Fruit fly (Drosophila melanogaster) whole organism, wandering third instar larva: ENCODE measurements around the gene CG33928.

Source experiments
- CG32264 ChIP-seq: fragments of 200-800 bp; sonication (Bioruptor generic); optimal IDR thresholded peaks from 2 replicates; lab custom pipeline; 2016; ENCODE audit warnings: missing biosample characterization, missing genetic modification characterization
- Dfd ChIP-seq: fragments of >200 bp; optimal IDR thresholded peaks from 2 replicates; lab custom pipeline; 2017; ENCODE audit warnings: missing biosample characterization, missing genetic modification characterization
- Dif ChIP-seq: fragments of 200-275, 200-300 bp; sonication (Bioruptor generic); optimal IDR thresholded peaks from 2 replicates; lab custom pipeline; 2018; ENCODE audit warnings: missing biosample characterization, missing genetic modification characterization; ENCODE audit not compliant: partially characterized antibody
- GATAd ChIP-seq: sonication (Bioruptor generic); optimal IDR thresholded peaks from 2 replicates; lab custom pipeline; 2016; ENCODE audit warnings: missing biosample characterization, missing genetic modification characterization
- Hr83 ChIP-seq: fragments of 200-300 bp; sonication (Bioruptor generic); optimal IDR thresholded peaks from 2 replicates; lab custom pipeline; 2016; ENCODE audit warnings: missing biosample characterization, mild to moderate bottlenecking, missing genetic modification characterization, moderate library complexity; ENCODE audit not compliant: poor library complexity, severe bottlenecking
- Myc ChIP-seq: fragments of >200 bp; optimal IDR thresholded peaks from 2 replicates; lab custom pipeline; 2017
- Rel ChIP-seq, 2 experiments: fragments of 200-800 bp; sonication (Bioruptor generic) in 1 of 2; optimal IDR thresholded peaks; 2 replicates in 1 of 2; 3 replicates in 1 of 2; lab custom pipeline; 2016 to 2019; ENCODE audit warnings: mild to moderate bottlenecking in 2 of 2, missing biosample characterization in 2 of 2, missing genetic modification characterization in 2 of 2, moderate library complexity in 1 of 2
- Vsx2 ChIP-seq: fragments of 200-300, 225-300 bp; sonication (Bioruptor generic); optimal IDR thresholded peaks from 2 replicates; lab custom pipeline; 2018; ENCODE audit warnings: missing biosample characterization, missing genetic modification characterization; ENCODE audit not compliant: partially characterized antibody
- foxo ChIP-seq, 2 experiments: fragments of 200-800 bp; sonication (Bioruptor generic); optimal IDR thresholded peaks; 2 replicates in 1 of 2; 3 replicates in 1 of 2; lab custom pipeline; 2016 to 2017; ENCODE audit warnings: missing biosample characterization in 2 of 2, missing genetic modification characterization in 2 of 2
- h ChIP-seq: fragments of 200-800 bp; sonication (Bioruptor generic); optimal IDR thresholded peaks from 3 replicates; lab custom pipeline; 2016; ENCODE audit warnings: missing biosample characterization, mild to moderate bottlenecking, missing genetic modification characterization
- pan ChIP-seq: fragments of >200 bp; optimal IDR thresholded peaks from 2 replicates; lab custom pipeline; 2017
- psq ChIP-seq: fragments of 200-800 bp; sonication (Bioruptor generic); optimal IDR thresholded peaks from 3 replicates; lab custom pipeline; 2017; ENCODE audit warnings: missing biosample characterization, mild to moderate bottlenecking, missing genetic modification characterization, moderate library complexity
- rgr ChIP-seq: fragments of 200-800 bp; sonication (Bioruptor generic); optimal IDR thresholded peaks from 3 replicates; lab custom pipeline; 2016; ENCODE audit warnings: missing biosample characterization, mild to moderate bottlenecking, missing genetic modification characterization
- tai ChIP-seq: sonication (Bioruptor generic); optimal IDR thresholded peaks from 2 replicates; lab custom pipeline; 2016; ENCODE audit warnings: missing biosample characterization, missing genetic modification characterization
- woc ChIP-seq: sonication (Bioruptor generic); optimal IDR thresholded peaks from 2 replicates; lab custom pipeline; 2016; ENCODE audit warnings: missing biosample characterization, mild to moderate bottlenecking, missing genetic modification characterization

The CG33928 gene

DNA sequence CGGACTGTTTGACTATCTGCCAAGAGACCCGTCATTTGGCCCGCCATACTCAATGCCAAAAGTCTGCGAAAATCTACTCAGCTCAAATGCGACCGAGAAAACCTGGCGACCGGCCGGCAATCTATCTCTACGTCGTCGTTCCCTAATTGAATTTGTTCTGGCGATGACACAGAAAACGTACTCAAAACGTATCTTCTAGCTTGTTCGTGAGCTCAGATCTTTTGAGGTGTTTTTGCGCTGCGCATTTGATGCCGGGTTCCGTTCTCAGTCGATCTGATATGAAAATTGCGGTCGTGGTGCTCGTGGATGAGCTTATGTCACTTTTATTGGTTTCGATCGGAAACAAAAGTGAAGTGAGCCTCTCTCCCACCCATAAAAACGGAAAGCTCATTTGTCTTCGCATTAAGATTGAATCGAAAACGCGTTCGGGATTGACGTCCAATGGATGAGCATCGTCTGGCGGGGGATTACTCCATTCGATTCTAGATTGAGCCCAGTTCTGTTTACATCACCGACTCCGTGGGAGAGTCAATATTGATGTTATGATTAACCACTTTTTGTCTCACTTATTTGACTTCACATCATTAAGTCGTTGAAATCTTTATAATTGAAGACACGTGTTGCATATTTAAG, 48.5 kb downstream of the CG33928 start:
- TF ChIP-seq Vsx2 (no peak), tai (no peak), h (GFP tag; lab: Kevin White, UChicago) (peak; percentile 27), rgr (GFP tag; lab: Kevin White, UChicago) (peak; percentile 25), pan (lab: Kevin White, UChicago) (no peak), CG32264 (GFP tag; lab: Kevin White, UChicago) (no peak), Dfd (GFP tag; lab: Kevin White, UChicago) (no peak), foxo (GFP tag; optimal IDR thresholded peaks at IDR 0.05; lab: Kevin White, UChicago) (peak in 1 of 2 experiments; percentile 13), Dif (GFP tag; lab: Kevin White, UChicago) (peak; percentile 42), psq (GFP tag; lab: Kevin White, UChicago) (no peak), Myc (no peak), GATAd (GFP tag; lab: Kevin White, UChicago) (no peak), Rel (GFP tag; optimal IDR thresholded peaks at IDR 0.05; lab: Kevin White, UChicago) (no peak), Rel (tag; optimal IDR thresholded peaks at IDR 0.05; lab: Kevin White, UChicago) (peak; percentile 82), Hr83 (peak; percentile 24), woc (GFP tag; lab: Kevin White, UChicago) (no peak)
